Worm (Caenorhabditis elegans) whole organism, L1 larva: Measurements from ENCODE around the gene W03D2.9.

ENCODE experiments used
- C04F5.9 ChIP-seq: sonication (generic microtip); optimal IDR thresholded peaks from 2 replicates; lab custom pipeline; 2016; ENCODE audit warnings: missing genetic modification characterization, missing compliant biosample characterization
- C16A3.4 ChIP-seq: fragments of 150-350 bp; optimal IDR thresholded peaks from 2 replicates; lab custom pipeline; 2014; ENCODE audit warnings: missing biosample characterization, missing genetic modification characterization
- Y116A8C.19 ChIP-seq: sonication (generic microtip); optimal IDR thresholded peaks from 2 replicates; lab custom pipeline; 2016; ENCODE audit warnings: missing compliant biosample characterization, missing genetic modification characterization, borderline replicate concordance
- aha-1 ChIP-seq: fragments of 150-350 bp; optimal IDR thresholded peaks from 2 replicates; lab custom pipeline; 2014; ENCODE audit warnings: missing biosample characterization, missing genetic modification characterization
- alr-1 ChIP-seq: fragments of 200-800 bp; sonication (Bioruptor generic); optimal IDR thresholded peaks from 2 replicates; lab custom pipeline; 2018; ENCODE audit warnings: borderline replicate concordance, mild to moderate bottlenecking, missing genetic modification characterization, missing compliant biosample characterization
- ama-1 ChIP-seq: fragments of 150-350 bp; optimal IDR thresholded peaks from 2 replicates; lab custom pipeline; 2014
- blmp-1 ChIP-seq: fragments of 150-350 bp; optimal IDR thresholded peaks from 2 replicates; lab custom pipeline; 2014; ENCODE audit warnings: missing biosample characterization, missing genetic modification characterization
- ceh-63 ChIP-seq: fragments of 200-800 bp; sonication (Bioruptor generic); optimal IDR thresholded peaks from 2 replicates; lab custom pipeline; 2018; ENCODE audit warnings: mild to moderate bottlenecking, missing genetic modification characterization, missing compliant biosample characterization
- dpl-1 ChIP-seq, 3 experiments: fragments of 150-350 bp in 2 of 3; sonication (generic microtip) in 1 of 3; optimal IDR thresholded peaks; 2 replicates each; lab custom pipeline; 2014 to 2017; ENCODE audit warnings: missing biosample characterization in 3 of 3, missing genetic modification characterization in 3 of 3, missing genetic modification reagents in 3 of 3
- efl-1 ChIP-seq, 4 experiments: fragments of 150-350 bp; optimal IDR thresholded peaks in 3 of 4; peaks in 1 of 4; 1 replicate in 1 of 4; 2 replicates in 3 of 4; lab custom pipeline; 2014; ENCODE audit warnings: missing biosample characterization in 2 of 4, missing genetic modification characterization in 2 of 4, missing genetic modification reagents in 2 of 4
- elt-3 ChIP-seq, 6 experiments: fragments of 150-350 bp in 1 of 6; sonication (generic microtip); optimal IDR thresholded peaks; 2 replicates each; lab custom pipeline; 2017 to 2018; ENCODE audit warnings: missing biosample characterization in 6 of 6, missing genetic modification characterization in 6 of 6, inconsistent platforms in 1 of 6
- ets-5 ChIP-seq: fragments of 200-800 bp; sonication (Bioruptor generic); IDR thresholded peaks from 2 replicates; pipeline ENCODE4 v1.3.6; 2022; ENCODE audit warnings: missing genetic modification characterization, missing compliant biosample characterization
- fkh-10 ChIP-seq: sonication (generic microtip); optimal IDR thresholded peaks from 2 replicates; lab custom pipeline; 2017; ENCODE audit warnings: missing biosample characterization, missing genetic modification reagents, missing genetic modification characterization
- fkh-8 ChIP-seq: sonication (generic microtip); optimal IDR thresholded peaks from 2 replicates; lab custom pipeline; 2016; ENCODE audit warnings: mild to moderate bottlenecking, missing genetic modification characterization, missing compliant biosample characterization
- grh-1 ChIP-seq: fragments of 200-800 bp; sonication (Bioruptor generic); IDR thresholded peaks from 2 replicates; pipeline ENCODE4 v1.3.6; 2022; ENCODE audit warnings: missing genetic modification reagents, missing genetic modification characterization, missing compliant biosample characterization
- hpl-2 ChIP-seq: fragments of 150-350 bp; optimal IDR thresholded peaks from 2 replicates; lab custom pipeline; 2014; ENCODE audit warnings: missing biosample characterization, missing genetic modification reagents, missing genetic modification characterization
- jun-1 ChIP-seq: fragments of 150-350 bp; optimal IDR thresholded peaks from 2 replicates; lab custom pipeline; 2014; ENCODE audit warnings: missing biosample characterization, missing genetic modification reagents, missing genetic modification characterization
- lin-14 ChIP-seq: fragments of 200-800 bp; sonication (Bioruptor generic); optimal IDR thresholded peaks from 2 replicates; lab custom pipeline; 2018; ENCODE audit warnings: mild to moderate bottlenecking, missing genetic modification characterization, moderate library complexity, missing compliant biosample characterization
- lin-15B ChIP-seq: fragments of 150-350 bp; sonication (generic microtip); optimal IDR thresholded peaks from 3 replicates; lab custom pipeline; 2014; ENCODE audit warnings: missing biosample characterization, missing genetic modification characterization
- lin-35 ChIP-seq, 2 experiments: fragments of 150-350 bp; optimal IDR thresholded peaks; 2 replicates each; lab custom pipeline; 2014; ENCODE audit warnings: missing biosample characterization in 2 of 2, missing genetic modification characterization in 2 of 2, missing genetic modification reagents in 2 of 2
- lin-39 ChIP-seq: fragments of 150-350 bp; optimal IDR thresholded peaks from 2 replicates; lab custom pipeline; 2014; ENCODE audit warnings: missing biosample characterization, missing genetic modification reagents, missing genetic modification characterization
- lir-3 ChIP-seq: sonication (generic microtip); optimal IDR thresholded peaks from 2 replicates; lab custom pipeline; 2016; ENCODE audit warnings: mild to moderate bottlenecking, missing genetic modification characterization, moderate library complexity, missing compliant biosample characterization; ENCODE audit not compliant: poor library complexity
- mab-9 ChIP-seq: fragments of 200-800 bp; sonication (Bioruptor generic); IDR thresholded peaks from 2 replicates; pipeline ENCODE4 v1.3.6; 2022; ENCODE audit warnings: missing genetic modification reagents, missing genetic modification characterization, missing compliant biosample characterization
- nhr-12 ChIP-seq: sonication (generic microtip); optimal IDR thresholded peaks from 2 replicates; lab custom pipeline; 2017; ENCODE audit warnings: missing biosample characterization, missing genetic modification characterization
- nhr-20 ChIP-seq: sonication (generic microtip); optimal IDR thresholded peaks from 2 replicates; lab custom pipeline; 2016; ENCODE audit warnings: mild to moderate bottlenecking, missing genetic modification characterization, missing compliant biosample characterization
- nhr-237 ChIP-seq: fragments of 150-350 bp; optimal IDR thresholded peaks from 2 replicates; lab custom pipeline; 2014; ENCODE audit warnings: missing biosample characterization, missing genetic modification characterization
- nhr-47 ChIP-seq: sonication (generic microtip); optimal IDR thresholded peaks from 2 replicates; lab custom pipeline; 2016; ENCODE audit warnings: mild to moderate bottlenecking, missing genetic modification characterization, moderate library complexity, missing compliant biosample characterization
- nhr-71 ChIP-seq: sonication (generic microtip); optimal IDR thresholded peaks from 2 replicates; lab custom pipeline; 2016; ENCODE audit warnings: mild to moderate bottlenecking, missing genetic modification characterization, moderate library complexity, missing compliant biosample characterization
- nhr-77 ChIP-seq: fragments of 150-350 bp; optimal IDR thresholded peaks from 2 replicates; lab custom pipeline; 2014; ENCODE audit warnings: missing biosample characterization, missing genetic modification characterization
- nhr-85 ChIP-seq: sonication (generic microtip); peaks from one replicate; lab custom pipeline; 2016; ENCODE audit warnings: missing genetic modification characterization, inconsistent platforms, missing compliant biosample characterization
- pax-3 ChIP-seq: fragments of 200-800 bp; sonication (Bioruptor generic); optimal IDR thresholded peaks from 2 replicates; lab custom pipeline; 2018; ENCODE audit warnings: mild to moderate bottlenecking, missing genetic modification characterization, moderate library complexity, missing compliant biosample characterization
- pqm-1 ChIP-seq: sonication (generic microtip); optimal IDR thresholded peaks from 3 replicates; lab custom pipeline; 2017; ENCODE audit warnings: missing biosample characterization, missing genetic modification characterization
- rnt-1 ChIP-seq: sonication (generic microtip); optimal IDR thresholded peaks from 2 replicates; lab custom pipeline; 2016; ENCODE audit warnings: mild to moderate bottlenecking, missing genetic modification characterization, moderate library complexity, missing compliant biosample characterization
- snpc-4 ChIP-seq: fragments of 150-350 bp; optimal IDR thresholded peaks from 2 replicates; lab custom pipeline; 2014; ENCODE audit warnings: missing biosample characterization, missing genetic modification characterization
- snu-23 ChIP-seq: sonication (generic microtip); optimal IDR thresholded peaks from 2 replicates; lab custom pipeline; 2016; ENCODE audit warnings: missing genetic modification characterization, missing compliant biosample characterization
- sox-4 ChIP-seq: sonication (generic microtip); optimal IDR thresholded peaks from 2 replicates; lab custom pipeline; 2016; ENCODE audit warnings: missing genetic modification characterization, missing compliant biosample characterization
- sup-37 ChIP-seq: fragments of 200-800 bp; sonication (Bioruptor generic); optimal IDR thresholded peaks from 2 replicates; lab custom pipeline; 2018; ENCODE audit warnings: mild to moderate bottlenecking, missing genetic modification characterization, missing compliant biosample characterization
- tbx-2 ChIP-seq: sonication (generic microtip); optimal IDR thresholded peaks from 2 replicates; lab custom pipeline; 2016; ENCODE audit warnings: missing genetic modification characterization, missing compliant biosample characterization
- unc-130 ChIP-seq: fragments of 150-350 bp; optimal IDR thresholded peaks from 2 replicates; lab custom pipeline; 2017; ENCODE audit warnings: missing biosample characterization, missing genetic modification characterization, inconsistent platforms
- unc-30 ChIP-seq: sonication (generic microtip); optimal IDR thresholded peaks from 2 replicates; lab custom pipeline; 2017; ENCODE audit warnings: missing biosample characterization, missing genetic modification characterization
- unc-86 ChIP-seq: sonication (generic microtip); optimal IDR thresholded peaks from 2 replicates; lab custom pipeline; 2016; ENCODE audit warnings: missing genetic modification characterization, missing compliant biosample characterization
- xbp-1 ChIP-seq: sonication (generic microtip); optimal IDR thresholded peaks from 2 replicates; lab custom pipeline; 2016; ENCODE audit warnings: missing genetic modification characterization, missing compliant biosample characterization
- zag-1 ChIP-seq: fragments of 150-350 bp; optimal IDR thresholded peaks from 2 replicates; lab custom pipeline; 2014; ENCODE audit warnings: missing biosample characterization, missing genetic modification characterization
- ztf-11 ChIP-seq, 2 experiments: sonication (generic microtip); optimal IDR thresholded peaks; 2 replicates each; lab custom pipeline; 2016 to 2017; ENCODE audit warnings: missing genetic modification characterization in 2 of 2, missing biosample characterization in 1 of 2, missing compliant biosample characterization in 1 of 2
- ztf-4 ChIP-seq: fragments of 150-350 bp; optimal IDR thresholded peaks from 2 replicates; lab custom pipeline; 2014; ENCODE audit warnings: missing biosample characterization, missing genetic modification characterization

Gene W03D2.9

DNA sequence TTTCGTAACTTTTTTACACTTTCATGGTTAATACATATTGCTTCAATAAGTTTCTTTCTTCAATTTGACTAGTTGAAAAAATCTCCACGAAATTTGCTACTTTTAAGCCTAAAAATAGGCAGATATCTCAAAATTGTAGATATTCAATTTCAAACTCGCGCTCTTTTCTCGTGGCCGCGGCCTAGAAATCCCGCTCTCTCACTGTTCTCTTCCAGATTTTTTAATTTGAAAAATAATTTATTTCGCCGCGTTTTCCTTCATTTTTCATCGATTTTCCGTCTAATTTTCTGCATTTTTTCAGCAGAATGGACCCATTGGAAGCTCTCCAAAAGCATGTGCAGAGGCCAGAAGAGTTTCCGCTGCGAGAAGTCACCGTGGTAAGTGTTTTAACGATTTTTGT is 32.2 kb downstream of the W03D2.9 start, which contains the start of gene cdc-73 (continued):
- TF ChIP-seq mab-9 (GFP tag; lab: Robert Waterston, UW) = 0 out of 2 replicates have a peak, but pooled peaks have one; percentile 21
- peak; percentile 94 for TF ChIP-seq rnt-1 (tag; lab: Kevin White, UChicago)
- no peak for TF ChIP-seq lin-14 (GFP tag; lab: Kevin White, UChicago)
- no peak for TF ChIP-seq ama-1 (lab: Kevin White, UChicago)
- TF ChIP-seq C04F5.9 (tag; lab: Kevin White, UChicago) = peak; percentile 22
- no peak for TF ChIP-seq unc-30 (tag; lab: Kevin White, UChicago)
- no peak for TF ChIP-seq pax-3 (tag; lab: Kevin White, UChicago)
- TF ChIP-seq ztf-4 (tag; lab: Kevin White, UChicago) = no peak
- TF ChIP-seq grh-1 (GFP tag; lab: Robert Waterston, UW) = no peak
- TF ChIP-seq dpl-1 (GFP tag; optimal IDR thresholded peaks at IDR 0.05; lab: Kevin White, UChicago) = peak; percentile 89 to 93 (median 91)
- no peak for TF ChIP-seq snpc-4 (tag; lab: Kevin White, UChicago)
- TF ChIP-seq jun-1 (tag; lab: Kevin White, UChicago) = no peak
- TF ChIP-seq nhr-77 = no peak
- TF ChIP-seq blmp-1 = no peak
- TF ChIP-seq nhr-85 (tag; lab: Kevin White, UChicago) = peak; percentile 33
- TF ChIP-seq zag-1 (tag; lab: Kevin White, UChicago) = no peak
- peak; percentile 72 for TF ChIP-seq tbx-2 (tag; lab: Kevin White, UChicago)
- TF ChIP-seq sox-4 (tag; lab: Kevin White, UChicago) = peak; percentile 50
- peak; percentile 7 for TF ChIP-seq C16A3.4
- peak; percentile 73 for TF ChIP-seq nhr-47 (tag; lab: Kevin White, UChicago)
- TF ChIP-seq xbp-1 (tag; lab: Kevin White, UChicago) = peak; percentile 54
- TF ChIP-seq unc-130 (tag; lab: Kevin White, UChicago) = no peak
- TF ChIP-seq fkh-8 = peak; percentile 15
- no peak for TF ChIP-seq fkh-10 (GFP tag; lab: Kevin White, UChicago)
- no peak for TF ChIP-seq hpl-2 (GFP tag; lab: Kevin White, UChicago)
- TF ChIP-seq alr-1 (tag; lab: Kevin White, UChicago) = no peak
- no peak for TF ChIP-seq Y116A8C.19
- no peak for TF ChIP-seq aha-1 (tag; lab: Kevin White, UChicago)
- TF ChIP-seq snu-23 (GFP tag; lab: Kevin White, UChicago) = peak; percentile 63
- no peak for TF ChIP-seq nhr-237 (tag; lab: Kevin White, UChicago)
- TF ChIP-seq sup-37 (GFP tag; lab: Kevin White, UChicago) = no peak
- TF ChIP-seq efl-1 (optimal IDR thresholded peaks at IDR 0.05; lab: Kevin White, UChicago) = peak; percentile 93 to 94
- TF ChIP-seq efl-1 (GFP tag; optimal IDR thresholded peaks at IDR 0.05 in 1 of 2; lab: Kevin White, UChicago) = peak; percentile 92 to 99
- TF ChIP-seq ets-5 (GFP tag; lab: Robert Waterston, UW) = no peak
- peak in 1 of 6 experiments; percentile 39 for TF ChIP-seq elt-3 (tag; optimal IDR thresholded peaks at IDR 0.05; lab: Kevin White, UChicago)
- no peak for TF ChIP-seq ceh-63 (GFP tag; lab: Kevin White, UChicago)
- TF ChIP-seq pqm-1 (tag; lab: Kevin White, UChicago) = no peak
- no peak for TF ChIP-seq nhr-12 (tag; lab: Kevin White, UChicago)
- TF ChIP-seq ztf-11 (tag; optimal IDR thresholded peaks at IDR 0.05; lab: Kevin White, UChicago) = peak in 1 of 2 experiments; percentile 63
- TF ChIP-seq lin-35 (GFP tag; optimal IDR thresholded peaks at IDR 0.05; lab: Kevin White, UChicago) = peak; percentile 94
- TF ChIP-seq lin-39 (tag; lab: Kevin White, UChicago) = no peak
- TF ChIP-seq nhr-20 = peak; percentile 18
- TF ChIP-seq nhr-71 = peak; percentile 74
- TF ChIP-seq lir-3 (tag; lab: Kevin White, UChicago) = no peak
- peak; percentile 25 for TF ChIP-seq lin-15B (tag; lab: Kevin White, UChicago)
- peak; percentile 29 for TF ChIP-seq unc-86 (tag; lab: Kevin White, UChicago)
